Fruit fly (Drosophila melanogaster) whole organism, embryonic: Measurements from ENCODE around the gene PIG-C.

Source experiments
- CG7786 ChIP-seq: fragments of 200-800 bp; sonication (Bioruptor generic); optimal IDR thresholded peaks from 2 replicates; lab custom pipeline; 2016; ENCODE audit warnings: missing biosample characterization, missing genetic modification characterization
- CG8388 ChIP-seq: fragments of 200-800 bp; sonication (Bioruptor generic); optimal IDR thresholded peaks from 2 replicates; lab custom pipeline; 2019; ENCODE audit warnings: missing biosample characterization, mild to moderate bottlenecking, missing genetic modification characterization, moderate library complexity
- CG9817 ChIP-seq: fragments of 200-800 bp; sonication (Bioruptor generic); optimal IDR thresholded peaks from 2 replicates; lab custom pipeline; 2018; ENCODE audit warnings: missing biosample characterization, mild to moderate bottlenecking, missing genetic modification characterization, moderate library complexity
- D ChIP-seq, 2 experiments: fragments of 200-800 bp in 1 of 2; fragments of >200 bp in 1 of 2; sonication (Bioruptor generic) in 1 of 2; optimal IDR thresholded peaks; 2 replicates in 1 of 2; 3 replicates in 1 of 2; lab custom pipeline; 2017; ENCODE audit warnings: mild to moderate bottlenecking in 1 of 2, missing biosample characterization in 1 of 2, missing genetic modification characterization in 1 of 2, missing genetic modification reagents in 1 of 2
- disco-r ChIP-seq: fragments of 200-800 bp; sonication (Bioruptor generic); optimal IDR thresholded peaks from 2 replicates; lab custom pipeline; 2016; ENCODE audit warnings: missing biosample characterization, missing genetic modification characterization
- esg ChIP-seq: fragments of 200-800 bp; sonication (Bioruptor generic); conservative IDR thresholded peaks from 2 replicates; pipeline ENCODE4 v1.3.6; 2022; ENCODE audit warnings: missing biosample characterization, missing genetic modification characterization
- pan ChIP-seq, 4 experiments: fragments of >200 bp in 3 of 4; fragments of 200-800 bp in 1 of 4; sonication (Bioruptor generic) in 1 of 4; optimal IDR thresholded peaks in 3 of 4; IDR thresholded peaks in 1 of 4; 2 replicates each; pipeline versions ENCODE4 v1.3.6 to Lab custom; 2017 to 2022; ENCODE audit warnings: missing biosample characterization in 2 of 4, missing genetic modification characterization in 2 of 4, mixed read lengths in 1 of 4
- wor ChIP-seq: fragments of 200-800 bp; sonication (Bioruptor generic); IDR thresholded peaks from 2 replicates; pipeline ENCODE4 v1.3.6; 2022; ENCODE audit warnings: missing biosample characterization, missing genetic modification characterization

- TF ChIP-seq pan (optimal IDR thresholded peaks at IDR 0.05; lab: Kevin White, UChicago) = no peak
- TF ChIP-seq pan (GFP tag; optimal IDR thresholded peaks at IDR 0.05 in 1 of 2, IDR thresholded peaks at IDR 0.05 in 1 of 2) = no peak
- no peak for TF ChIP-seq CG8388 (GFP tag; lab: Kevin White, UChicago)
- TF ChIP-seq disco-r (GFP tag; lab: Kevin White, UChicago) = no peak
- TF ChIP-seq wor = no peak
- no peak for TF ChIP-seq CG7786 (GFP tag; lab: Kevin White, UChicago)
- TF ChIP-seq esg (GFP tag; lab: Robert Waterston, UW) = no peak
- TF ChIP-seq CG9817 (tag; lab: Kevin White, UChicago) = no peak
- no peak for TF ChIP-seq D (optimal IDR thresholded peaks at IDR 0.05; lab: Kevin White, UChicago)
- TF ChIP-seq D (GFP tag; optimal IDR thresholded peaks at IDR 0.05; lab: Kevin White, UChicago) = no peak
Observed at dm6 chr3L:3279930-3280329, 39.1 kb downstream of the PIG-C start, which contains the start of gene CG12017.
